Worm (Caenorhabditis elegans) whole organism, young adult: ENCODE measurements around the gene srh-214.

ENCODE experiments used
- F37B4.10 ChIP-seq: fragments of 200-800 bp; sonication (Bioruptor generic); IDR thresholded peaks from 2 replicates; pipeline ENCODE4 v1.3.6; 2022; ENCODE audit warnings: missing genetic modification characterization, missing compliant biosample characterization
- F52B5.7 ChIP-seq: sonication (generic microtip); optimal IDR thresholded peaks from 2 replicates; lab custom pipeline; 2016; ENCODE audit warnings: mild to moderate bottlenecking, missing genetic modification characterization, missing compliant biosample characterization
- F55B11.4 ChIP-seq: sonication (generic microtip); optimal IDR thresholded peaks from 2 replicates; lab custom pipeline; 2016; ENCODE audit warnings: missing compliant biosample characterization, missing genetic modification characterization, borderline replicate concordance; ENCODE audit not compliant: insufficient read depth
- F57C9.4 ChIP-seq: sonication (generic microtip); optimal IDR thresholded peaks from 2 replicates; lab custom pipeline; 2017; ENCODE audit warnings: mild to moderate bottlenecking, missing genetic modification characterization, missing compliant biosample characterization
- Y53G8AR.9 ChIP-seq: fragments of 200-800 bp; sonication (Bioruptor generic); conservative IDR thresholded peaks from 2 replicates; pipeline ENCODE4 v1.3.6; 2022; ENCODE audit warnings: missing genetic modification reagents, missing genetic modification characterization, missing compliant biosample characterization
- Y56A3A.18 ChIP-seq: fragments of 200-800 bp; sonication (Bioruptor generic); IDR thresholded peaks from 2 replicates; pipeline ENCODE4 v1.3.6; 2022; ENCODE audit warnings: missing genetic modification reagents, missing genetic modification characterization, missing compliant biosample characterization
- Y79H2A.3 ChIP-seq: fragments of 200-800 bp; sonication (Bioruptor generic); conservative IDR thresholded peaks from 2 replicates; pipeline ENCODE4 v1.3.6; 2022; ENCODE audit warnings: missing genetic modification reagents, missing genetic modification characterization, missing compliant biosample characterization
- akir-1 ChIP-seq: fragments of 200-800 bp; sonication (Bioruptor generic); optimal IDR thresholded peaks from 2 replicates; lab custom pipeline; 2018; ENCODE audit warnings: mild to moderate bottlenecking, missing genetic modification characterization, moderate library complexity, missing compliant biosample characterization
- cebp-1 ChIP-seq, 2 experiments: fragments of 200-800 bp in 1 of 2; sonication (Bioruptor generic) in 1 of 2; sonication (generic microtip) in 1 of 2; IDR thresholded peaks in 1 of 2; optimal IDR thresholded peaks in 1 of 2; 2 replicates each; pipeline versions ENCODE4 v1.3.6 to Lab custom; 2017 to 2022; ENCODE audit warnings: missing compliant biosample characterization in 2 of 2, missing genetic modification characterization in 2 of 2, mild to moderate bottlenecking in 1 of 2, missing genetic modification reagents in 1 of 2, moderate library complexity in 1 of 2
- chd-7 ChIP-seq: sonication (generic microtip); optimal IDR thresholded peaks from 2 replicates; lab custom pipeline; 2016; ENCODE audit warnings: mild to moderate bottlenecking, missing genetic modification characterization, moderate library complexity, missing compliant biosample characterization
- dox-1 ChIP-seq: fragments of 200-800 bp; sonication (Bioruptor generic); IDR thresholded peaks from 2 replicates; pipeline ENCODE4 v1.3.6; 2022; ENCODE audit warnings: missing genetic modification reagents, missing genetic modification characterization, missing compliant biosample characterization
- dpl-1 ChIP-seq: fragments of 150-350 bp; optimal IDR thresholded peaks from 2 replicates; lab custom pipeline; 2014; ENCODE audit warnings: missing biosample characterization, missing genetic modification reagents, missing genetic modification characterization
- egrh-3 ChIP-seq: fragments of 200-800 bp; sonication (Bioruptor generic); IDR thresholded peaks from 2 replicates; pipeline ENCODE4 v1.3.6; 2022; ENCODE audit warnings: missing genetic modification reagents, missing genetic modification characterization, missing compliant biosample characterization
- him-1 ChIP-seq: sonication (generic microtip); optimal IDR thresholded peaks from 2 replicates; lab custom pipeline; 2016; ENCODE audit warnings: missing genotype, missing genetic modification reagents, missing genetic modification characterization, missing compliant biosample characterization
- lsy-27 ChIP-seq: sonication (generic microtip); optimal IDR thresholded peaks from 2 replicates; lab custom pipeline; 2017; ENCODE audit warnings: missing genetic modification characterization, mild to moderate bottlenecking, missing compliant biosample characterization, antibody characterized with exemption, missing genotype, borderline replicate concordance; ENCODE audit not compliant: insufficient read depth
- madf-10 ChIP-seq: sonication (generic microtip); optimal IDR thresholded peaks from 2 replicates; lab custom pipeline; 2016; ENCODE audit warnings: mild to moderate bottlenecking, missing genetic modification characterization, missing compliant biosample characterization
- madf-3 ChIP-seq: fragments of 200-800 bp; sonication (Bioruptor generic); IDR thresholded peaks from 2 replicates; pipeline ENCODE4 v1.3.6; 2022; ENCODE audit warnings: missing genetic modification reagents, missing genetic modification characterization, missing compliant biosample characterization
- nfya-2 ChIP-seq: fragments of 200-800 bp; sonication (Bioruptor generic); IDR thresholded peaks from 2 replicates; pipeline ENCODE4 v1.3.6; 2022; ENCODE audit warnings: missing genetic modification reagents, missing genetic modification characterization, missing compliant biosample characterization
- nhr-120 ChIP-seq: fragments of 200-800 bp; sonication (Bioruptor generic); IDR thresholded peaks from 2 replicates; pipeline ENCODE4 v1.3.6; 2022; ENCODE audit warnings: missing genetic modification characterization, missing compliant biosample characterization
- nhr-80 ChIP-seq: sonication (generic microtip); optimal IDR thresholded peaks from 2 replicates; lab custom pipeline; 2016; ENCODE audit warnings: missing genetic modification characterization, missing compliant biosample characterization
- nhr-90 ChIP-seq: sonication (generic microtip); optimal IDR thresholded peaks from 2 replicates; lab custom pipeline; 2016; ENCODE audit warnings: missing genotype, mild to moderate bottlenecking, missing genetic modification characterization, missing compliant biosample characterization
- rec-8 ChIP-seq, 2 experiments: sonication (generic microtip); optimal IDR thresholded peaks; 2 replicates each; lab custom pipeline; 2016; ENCODE audit warnings: mild to moderate bottlenecking in 2 of 2, missing genetic modification characterization in 2 of 2, missing genetic modification reagents in 2 of 2, missing genotype in 2 of 2, missing biosample characterization in 1 of 2, missing compliant biosample characterization in 1 of 2, moderate library complexity in 1 of 2
- rpc-1 ChIP-seq, 2 experiments: fragments of 150-350 bp in 1 of 2; sonication (generic microtip) in 1 of 2; optimal IDR thresholded peaks; 2 replicates each; lab custom pipeline; 2014 to 2018; ENCODE audit warnings: missing biosample characterization in 1 of 2, missing genetic modification characterization in 1 of 2, missing genetic modification reagents in 1 of 2, missing genotype in 1 of 2
- snpc-4 ChIP-seq, 5 experiments: fragments of 150-350 bp in 1 of 5; sonication (generic microtip) in 4 of 5; optimal IDR thresholded peaks; 2 replicates each; lab custom pipeline; 2014 to 2018; ENCODE audit warnings: missing genetic modification characterization in 5 of 5, missing biosample characterization in 3 of 5, antibody characterized with exemption in 2 of 5, mild to moderate bottlenecking in 2 of 5, missing compliant biosample characterization in 2 of 5, missing genotype in 2 of 5, moderate library complexity in 2 of 5, missing genetic modification reagents in 1 of 5
- tbp1 ChIP-seq: fragments of 200-800 bp; sonication (Bioruptor generic); optimal IDR thresholded peaks from 2 replicates; lab custom pipeline; 2018; ENCODE audit warnings: mild to moderate bottlenecking, missing genetic modification characterization, missing compliant biosample characterization
- unc-130 ChIP-seq: sonication (generic microtip); optimal IDR thresholded peaks from 2 replicates; lab custom pipeline; 2016; ENCODE audit warnings: missing genetic modification reagents, missing genetic modification characterization, missing compliant biosample characterization
- xnd-1 ChIP-seq: sonication (generic microtip); optimal IDR thresholded peaks from 2 replicates; lab custom pipeline; 2016; ENCODE audit warnings: missing genotype, missing genetic modification reagents, missing genetic modification characterization, missing compliant biosample characterization
- ztf-28 ChIP-seq: fragments of 200-800 bp; sonication (Bioruptor generic); IDR thresholded peaks from 2 replicates; pipeline ENCODE4 v1.3.6; 2022; ENCODE audit warnings: missing genetic modification reagents, missing genetic modification characterization, missing compliant biosample characterization

The srh-214 gene

ce11 chrV:16833672-16834071 lies 4.1 kb upstream of the srh-214 start:
- peak; percentile 52; the same call in 1 of the 2 replicates for TF ChIP-seq egrh-3
- no peak for TF ChIP-seq ztf-28 (GFP tag; lab: Robert Waterston, UW)

- TF ChIP-seq rpc-1 (optimal IDR thresholded peaks at IDR 0.05; lab: Kevin White, UChicago) (no peak), rpc-1 (tag; optimal IDR thresholded peaks at IDR 0.05; lab: Kevin White, UChicago) (no peak), dox-1 (no peak), rec-8 (tag; optimal IDR thresholded peaks at IDR 0.05; lab: Kevin White, UChicago) (no peak)
Observed at ce11 chrV:16832865-16833264, 3.3 kb upstream of the srh-214 start, which contains the start of gene phy-3. Gene phy-3 (plus strand): TSS chrV:16833165.

DNA sequence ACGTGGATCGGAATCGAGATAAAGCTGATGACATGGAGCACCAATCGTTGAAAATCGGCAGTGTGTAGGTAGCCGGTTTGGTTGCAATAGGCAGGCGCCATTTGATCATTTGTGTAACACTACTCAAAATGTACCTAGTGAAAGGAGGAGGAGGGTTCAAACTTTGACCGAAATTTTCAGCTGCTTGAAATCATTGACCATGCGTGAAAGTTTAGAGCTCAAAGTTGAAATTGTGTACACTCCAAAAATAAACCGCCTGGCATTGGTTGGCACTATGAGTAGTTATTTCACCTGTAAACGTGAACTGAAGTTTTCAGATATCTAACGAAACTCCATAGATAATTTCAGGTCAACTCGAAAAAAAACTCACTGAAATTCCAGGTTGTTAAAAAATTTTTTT lies 2.4 kb upstream of the srh-214 start, which contains the start of gene srh-215:
Gene srh-215, minus strand, starts transcription at position 101 of the 400 bp plus-strand sequence.
- no peak for TF ChIP-seq dpl-1 (GFP tag; lab: Kevin White, UChicago)
- no peak for TF ChIP-seq unc-130 (GFP tag; lab: Kevin White, UChicago)

DNA sequence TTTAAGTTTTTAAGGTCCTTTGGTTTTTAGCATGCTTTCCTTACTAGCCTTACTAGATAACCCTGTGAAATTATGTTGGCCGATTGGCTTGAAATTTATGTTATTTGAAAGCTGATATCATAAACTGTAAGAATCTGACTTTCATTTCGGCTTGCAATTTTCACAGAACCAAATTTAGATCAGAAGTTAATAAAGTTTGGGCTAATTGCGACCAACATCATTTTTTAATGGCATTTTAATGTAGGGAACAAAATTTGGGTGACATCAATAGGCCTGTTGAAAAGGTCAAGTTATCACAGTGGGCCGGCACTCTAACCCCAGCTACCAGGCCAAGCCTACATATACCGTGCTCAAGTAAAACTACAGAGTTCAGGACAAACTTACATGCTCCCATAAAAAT lies 1.8 kb upstream of the srh-214 start:
- TF ChIP-seq nhr-120 (GFP tag; lab: Robert Waterston, UW) = no peak
- no peak for TF ChIP-seq Y56A3A.18 (GFP tag; lab: Robert Waterston, UW)
- no peak for TF ChIP-seq dpl-1 (GFP tag; lab: Kevin White, UChicago)
- no peak for TF ChIP-seq xnd-1 (tag; lab: Kevin White, UChicago)
- TF ChIP-seq nhr-90 = no peak
- TF ChIP-seq Y53G8AR.9 (GFP tag; lab: Robert Waterston, UW) = no peak

- TF ChIP-seq him-1 (tag; lab: Kevin White, UChicago) = no peak
- TF ChIP-seq F57C9.4 = no peak
- no peak for TF ChIP-seq tbp1 (GFP tag; lab: Kevin White, UChicago)
- TF ChIP-seq akir-1 = no peak
- TF ChIP-seq madf-10 = no peak
- no peak for TF ChIP-seq lsy-27 (tag; lab: Kevin White, UChicago)
Observed at ce11 chrV:16827485-16827884, 2.1 kb downstream of the srh-214 start, which contains the start of gene srh-216. Gene srh-216 (minus strand): TSS chrV:16827585.

- TF ChIP-seq F55B11.4 (no peak), F37B4.10 (GFP tag; lab: Robert Waterston, UW) (0 out of 2 replicates have a peak, but pooled peaks have one; percentile 89), madf-3 (GFP tag; lab: Robert Waterston, UW) (no peak), F52B5.7 (no peak), Y79H2A.3 (GFP tag; lab: Robert Waterston, UW) (no peak)
Observed at ce11 chrV:16821270-16821737, 8.3 kb downstream of the srh-214 start, which contains the start of gene T20B3.14. Gene T20B3.14 (minus strand): TSS chrV:16821320.

DNA sequence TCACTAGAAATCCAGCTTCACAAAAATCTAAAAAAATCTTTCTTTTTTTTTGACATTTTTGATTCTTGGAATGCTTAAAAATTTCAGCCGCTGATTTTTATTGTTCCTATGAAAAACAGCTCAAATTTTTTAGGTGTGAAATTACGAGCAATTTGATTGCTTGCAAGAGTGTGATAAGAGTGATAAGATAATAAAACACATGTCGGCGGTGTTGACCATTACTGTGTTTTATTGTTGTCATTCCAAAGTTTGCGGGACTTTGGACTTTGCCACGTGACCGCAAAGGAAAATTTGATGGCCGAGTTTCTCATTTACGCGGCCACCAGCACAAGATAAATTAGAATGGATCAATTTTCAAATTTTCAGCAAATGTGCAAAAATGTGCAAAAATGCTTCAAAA lies 12.8 kb downstream of the srh-214 start:
- TF ChIP-seq nfya-2 (GFP tag; lab: Robert Waterston, UW) (no peak), cebp-1 (GFP tag; IDR thresholded peaks at IDR 0.05; lab: Robert Waterston, UW) (no peak), cebp-1 (tag; optimal IDR thresholded peaks at IDR 0.05; lab: Kevin White, UChicago) (peak; percentile 17), nhr-80 (tag; lab: Kevin White, UChicago) (peak; percentile 56), snpc-4 (GFP tag; optimal IDR thresholded peaks at IDR 0.05; lab: Kevin White, UChicago) (no peak), snpc-4 (tag; optimal IDR thresholded peaks at IDR 0.05; lab: Kevin White, UChicago) (peak in 1 of 4 experiments; percentile 18), chd-7 (tag; lab: Kevin White, UChicago) (no peak), madf-10 (no peak)
